Fruit fly (Drosophila melanogaster): ENCODE measurements around the gene CG5151.

The CG5151 gene

dm6 chr3L:16161131-16161530, 3.4 kb downstream of the CG5151 start (continued):
- TF ChIP-seq CG30020 (tag; optimal IDR thresholded peaks at IDR 0.05), result no peak
- TF ChIP-seq ftz-f1 (GFP tag; optimal IDR thresholded peaks at IDR 0.05), result peak; percentile 45
- TF ChIP-seq sug (tag; optimal IDR thresholded peaks at IDR 0.05), result peak; percentile 31
- TF ChIP-seq sens (GFP tag), result peak; percentile 12
- 0 out of 3 replicates have a peak, but pooled peaks have one; percentile 7 for TF ChIP-seq zen2 (GFP tag; IDR thresholded peaks at IDR 0.05; ENCODE audit: partially characterized antibody)
- TF ChIP-seq exex (tag; optimal IDR thresholded peaks at IDR 0.05), result peak; percentile 73
- no peak for TF ChIP-seq CG13624 (GFP tag; optimal IDR thresholded peaks at IDR 0.05)
- no peak for TF ChIP-seq Hey (tag; optimal IDR thresholded peaks at IDR 0.05)
- no peak for TF ChIP-seq Xrp1 (GFP tag; IDR thresholded peaks at IDR 0.05)
- no peak for TF ChIP-seq jing (GFP tag; optimal IDR thresholded peaks at IDR 0.05)
- no peak for TF ChIP-seq CG11093 (GFP tag; IDR thresholded peaks at IDR 0.05)
- no peak for TF ChIP-seq NC2α (GFP tag; optimal IDR thresholded peaks at IDR 0.05)

DNA sequence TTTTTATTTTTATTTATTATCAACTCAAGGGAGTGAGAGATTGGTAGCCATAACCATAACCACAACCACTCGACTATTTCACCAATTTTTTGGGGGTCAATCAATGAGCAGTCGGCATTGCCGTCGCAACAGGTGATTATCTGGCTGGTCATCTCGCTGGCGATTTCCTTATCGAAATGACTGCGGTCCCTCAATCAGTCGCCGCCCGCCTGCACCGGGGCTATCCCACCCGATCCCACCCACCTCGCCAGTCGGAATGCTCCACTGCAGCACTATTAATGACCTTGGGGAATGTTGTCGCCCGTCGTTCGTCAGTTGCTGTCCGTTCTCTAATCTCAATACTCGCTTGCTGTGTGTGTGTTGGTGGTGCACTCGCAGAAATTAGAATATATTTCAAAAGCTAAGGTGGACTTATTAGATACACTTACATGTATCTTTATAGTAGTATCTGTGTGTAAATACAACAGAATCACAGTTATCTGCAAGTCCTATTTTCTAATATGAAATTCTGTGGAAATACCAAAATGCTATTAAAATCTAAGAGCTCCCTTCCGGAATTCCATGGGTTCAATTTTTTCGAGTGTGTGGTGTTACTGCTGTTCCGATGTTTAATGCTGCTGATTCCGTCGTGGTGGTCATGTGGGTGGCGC, 4.0 kb downstream of the CG5151 start:
- TF ChIP-seq HmgZ (tag; optimal IDR thresholded peaks at IDR 0.05), result peak; percentile 59
- TF ChIP-seq NFAT (GFP tag; IDR thresholded peaks at IDR 0.05), result no peak
- peak; percentile 77 for TF ChIP-seq lab (GFP tag; optimal IDR thresholded peaks at IDR 0.05)
- TF ChIP-seq ERR (GFP tag; optimal IDR thresholded peaks at IDR 0.05), result peak; percentile 69
- TF ChIP-seq otp (GFP tag; IDR thresholded peaks at IDR 0.05), result no peak
- TF ChIP-seq disco-r (GFP tag; optimal IDR thresholded peaks at IDR 0.05), result peak; percentile 9
- no peak for TF ChIP-seq gt (GFP tag; IDR thresholded peaks at IDR 0.05)
- no peak for TF ChIP-seq CG10431 (GFP tag; optimal IDR thresholded peaks at IDR 0.05)
- TF ChIP-seq jigr1 (GFP tag; IDR thresholded peaks at IDR 0.05), result no peak
- TF ChIP-seq HLHmδ (GFP tag; optimal IDR thresholded peaks at IDR 0.05), result no peak
- no peak for TF ChIP-seq Ets97D (GFP tag; optimal IDR thresholded peaks at IDR 0.05)
- TF ChIP-seq gro (GFP tag; optimal IDR thresholded peaks at IDR 0.05), result peak; percentile 69
- TF ChIP-seq sens-2 (GFP tag; IDR thresholded peaks at IDR 0.05), result no peak
- no peak for TF ChIP-seq stwl (tag; optimal IDR thresholded peaks at IDR 0.05)
- TF ChIP-seq CG31441 (GFP tag; IDR thresholded peaks at IDR 0.05), result peak; percentile 33; the same call in 1 of the 2 replicates
- TF ChIP-seq Sox100B (GFP tag; optimal IDR thresholded peaks at IDR 0.05), result peak; percentile 55
- peak; percentile 58 for TF ChIP-seq PHDP (tag; optimal IDR thresholded peaks at IDR 0.05)
- no peak for TF ChIP-seq dimm (GFP tag; IDR thresholded peaks at IDR 0.05)
- no peak for TF ChIP-seq CG7745 (tag; optimal IDR thresholded peaks at IDR 0.05)
- peak; percentile 72 for TF ChIP-seq ind (GFP tag; optimal IDR thresholded peaks at IDR 0.05)
- TF ChIP-seq Mes4 (GFP tag; optimal IDR thresholded peaks at IDR 0.05), result peak; percentile 39
- TF ChIP-seq slou (GFP tag; optimal IDR thresholded peaks at IDR 0.05), result no peak
- no peak for TF ChIP-seq CG8478 (optimal IDR thresholded peaks at IDR 0.05)
- peak; percentile 24; the same call in 1 of the 3 replicates for TF ChIP-seq CG14050 (GFP tag; IDR thresholded peaks at IDR 0.05)
- TF ChIP-seq knrl (GFP tag; IDR thresholded peaks at IDR 0.05; ENCODE audit: partially characterized antibody), result no peak
- peak; percentile 78 for TF ChIP-seq CG11504 (tag; optimal IDR thresholded peaks at IDR 0.05)
- 0 out of 3 replicates have a peak, but pooled peaks have one; percentile 16 for TF ChIP-seq vnd (GFP tag; IDR thresholded peaks at IDR 0.05; ENCODE audit: partially characterized antibody)
- no peak for TF ChIP-seq sima (GFP tag; optimal IDR thresholded peaks at IDR 0.05)
- TF ChIP-seq CG11695 (GFP tag; IDR thresholded peaks at IDR 0.05), result peak; percentile 67
- peak; percentile 63 for TF ChIP-seq Blimp-1 (GFP tag; optimal IDR thresholded peaks at IDR 0.05)
- peak; percentile 70 for TF ChIP-seq CG10147 (GFP tag; optimal IDR thresholded peaks at IDR 0.05)
- peak; percentile 55 for TF ChIP-seq Side (GFP tag; optimal IDR thresholded peaks at IDR 0.05)
- TF ChIP-seq CG10462 (GFP tag; optimal IDR thresholded peaks at IDR 0.05), result no peak
- peak; percentile 82 for TF ChIP-seq CoRest (tag; optimal IDR thresholded peaks at IDR 0.05)
- peak; percentile 42 for TF ChIP-seq her (GFP tag; optimal IDR thresholded peaks at IDR 0.05)
- no peak for TF ChIP-seq fru (optimal IDR thresholded peaks at IDR 0.05)
- TF ChIP-seq chn (GFP tag; optimal IDR thresholded peaks at IDR 0.05), result peak; percentile 17
- TF ChIP-seq fd3F (GFP tag; optimal IDR thresholded peaks at IDR 0.05), result peak; percentile 70
- no peak for TF ChIP-seq Adf1 (GFP tag; IDR thresholded peaks at IDR 0.05)
